Worm (Caenorhabditis elegans) whole organism, midembryonic: ENCODE measurements around the gene T24B8.4.

Source experiments
- flt-1 ChIP-seq: fragments of 200-800 bp; sonication (Bioruptor generic); IDR thresholded peaks from 2 replicates; pipeline ENCODE4 v1.3.6; 2022; ENCODE audit warnings: missing genetic modification characterization, missing compliant biosample characterization
- klf-2 ChIP-seq: fragments of 200-800 bp; sonication (Bioruptor generic); conservative IDR thresholded peaks from 2 replicates; pipeline ENCODE4 v1.3.6; 2022; ENCODE audit warnings: missing genetic modification reagents, missing genetic modification characterization, missing compliant biosample characterization
- ref-1 ChIP-seq: fragments of 200-800 bp; sonication (Bioruptor generic); conservative IDR thresholded peaks from 2 replicates; pipeline ENCODE4 v1.3.6; 2022; ENCODE audit warnings: missing genetic modification reagents, missing genetic modification characterization, missing compliant biosample characterization
- tab-1 ChIP-seq: fragments of 200-800 bp; sonication (Bioruptor generic); IDR thresholded peaks from 2 replicates; pipeline ENCODE4 v1.3.6; 2022; ENCODE audit warnings: missing genetic modification characterization, missing compliant biosample characterization
- ztf-29 ChIP-seq: fragments of 200-800 bp; sonication (Bioruptor generic); IDR thresholded peaks from 2 replicates; pipeline ENCODE4 v1.3.6; 2022; ENCODE audit warnings: missing genetic modification reagents, missing genetic modification characterization, missing compliant biosample characterization

- TF ChIP-seq ref-1 (GFP tag; lab: Robert Waterston, UW), result no peak
- no peak for TF ChIP-seq klf-2 (GFP tag; lab: Robert Waterston, UW)
- no peak for TF ChIP-seq flt-1 (GFP tag; lab: Robert Waterston, UW)
- no peak for TF ChIP-seq tab-1 (GFP tag; lab: Robert Waterston, UW)
- no peak for TF ChIP-seq ztf-29 (GFP tag; lab: Robert Waterston, UW)
Observed at ce11 chrII:9026348-9026747, 44.3 kb downstream of the T24B8.4 start.
